Fruit fly (Drosophila melanogaster) whole organism, wandering third instar larva: ENCODE results near the gene CG7556.

Experiments
- Abd-B ChIP-seq: fragments of >200 bp; optimal IDR thresholded peaks from 2 replicates; lab custom pipeline; 2017; ENCODE audit warnings: missing biosample characterization, missing genetic modification characterization
- CG32264 ChIP-seq: fragments of 200-800 bp; sonication (Bioruptor generic); optimal IDR thresholded peaks from 2 replicates; lab custom pipeline; 2016; ENCODE audit warnings: missing biosample characterization, missing genetic modification characterization
- CG9705 ChIP-seq: fragments of 200-800 bp; sonication (Bioruptor generic); optimal IDR thresholded peaks from 2 replicates; lab custom pipeline; 2018; ENCODE audit warnings: missing biosample characterization, mild to moderate bottlenecking, missing genetic modification characterization
- CrebA ChIP-seq: fragments of 200-800 bp; sonication (Bioruptor generic); optimal IDR thresholded peaks from 2 replicates; lab custom pipeline; 2016; ENCODE audit warnings: missing biosample characterization, mild to moderate bottlenecking, missing genetic modification characterization, borderline replicate concordance
- Dfd ChIP-seq: fragments of >200 bp; optimal IDR thresholded peaks from 2 replicates; lab custom pipeline; 2017; ENCODE audit warnings: missing biosample characterization, missing genetic modification characterization
- Dif ChIP-seq: fragments of 200-275, 200-300 bp; sonication (Bioruptor generic); optimal IDR thresholded peaks from 2 replicates; lab custom pipeline; 2018; ENCODE audit warnings: missing biosample characterization, missing genetic modification characterization; ENCODE audit not compliant: partially characterized antibody
- GATAd ChIP-seq: sonication (Bioruptor generic); optimal IDR thresholded peaks from 2 replicates; lab custom pipeline; 2016; ENCODE audit warnings: missing biosample characterization, missing genetic modification characterization
- HLH106 ChIP-seq: fragments of 200-800 bp; optimal IDR thresholded peaks from 3 replicates; lab custom pipeline; 2019; ENCODE audit warnings: missing biosample characterization, mild to moderate bottlenecking, missing genetic modification characterization, moderate library complexity
- Hnf4 ChIP-seq: fragments of 200-800 bp; sonication (Bioruptor generic); optimal IDR thresholded peaks from 2 replicates; lab custom pipeline; 2016; ENCODE audit warnings: missing biosample characterization, mild to moderate bottlenecking, missing genetic modification characterization
- Hr83 ChIP-seq: fragments of 200-300 bp; sonication (Bioruptor generic); optimal IDR thresholded peaks from 2 replicates; lab custom pipeline; 2016; ENCODE audit warnings: missing biosample characterization, mild to moderate bottlenecking, missing genetic modification characterization, moderate library complexity; ENCODE audit not compliant: poor library complexity, severe bottlenecking
- Jra ChIP-seq: sonication (Bioruptor generic); optimal IDR thresholded peaks from 2 replicates; lab custom pipeline; 2016; ENCODE audit warnings: missing biosample characterization, missing genetic modification characterization
- Myc ChIP-seq: fragments of >200 bp; optimal IDR thresholded peaks from 2 replicates; lab custom pipeline; 2017
- OdsH ChIP-seq: fragments of 200-800 bp; sonication (Bioruptor generic); optimal IDR thresholded peaks from 2 replicates; lab custom pipeline; 2016; ENCODE audit warnings: missing biosample characterization, mild to moderate bottlenecking, missing genetic modification characterization
- Rel ChIP-seq, 2 experiments: fragments of 200-800 bp; sonication (Bioruptor generic) in 1 of 2; optimal IDR thresholded peaks; 2 replicates in 1 of 2; 3 replicates in 1 of 2; lab custom pipeline; 2016 to 2019; ENCODE audit warnings: mild to moderate bottlenecking in 2 of 2, missing biosample characterization in 2 of 2, missing genetic modification characterization in 2 of 2, moderate library complexity in 1 of 2
- Sp1 ChIP-seq: fragments of 200-800 bp; sonication (Bioruptor generic); optimal IDR thresholded peaks from 3 replicates; lab custom pipeline; 2019; ENCODE audit warnings: missing biosample characterization, mild to moderate bottlenecking, missing genetic modification characterization, moderate library complexity
- Vsx2 ChIP-seq: fragments of 200-300, 225-300 bp; sonication (Bioruptor generic); optimal IDR thresholded peaks from 2 replicates; lab custom pipeline; 2018; ENCODE audit warnings: missing biosample characterization, missing genetic modification characterization; ENCODE audit not compliant: partially characterized antibody
- br ChIP-seq: fragments of 200-800 bp; sonication (Bioruptor generic); optimal IDR thresholded peaks from 2 replicates; lab custom pipeline; 2016; ENCODE audit warnings: missing biosample characterization, missing genetic modification characterization
- brk ChIP-seq: fragments of 200-800 bp; sonication (Bioruptor generic); optimal IDR thresholded peaks from 2 replicates; lab custom pipeline; 2016; ENCODE audit warnings: missing biosample characterization, mild to moderate bottlenecking, missing genetic modification characterization
- dl ChIP-seq, 2 experiments: fragments of 175-275, 200-275 bp in 1 of 2; fragments of 200-275 bp in 1 of 2; sonication (Bioruptor generic); optimal IDR thresholded peaks; lab custom pipeline; 2018; ENCODE audit warnings: mild to moderate bottlenecking in 2 of 2, missing biosample characterization in 2 of 2, missing genetic modification characterization in 2 of 2, moderate library complexity in 2 of 2; ENCODE audit not compliant: partially characterized antibody in 2 of 2, insufficient read depth in 1 of 2
- dsf ChIP-seq: sonication (Bioruptor generic); optimal IDR thresholded peaks from 2 replicates; lab custom pipeline; 2016; ENCODE audit warnings: missing biosample characterization, missing genetic modification characterization, borderline replicate concordance
- ey ChIP-seq: fragments of 200-800 bp; sonication (Bioruptor generic); optimal IDR thresholded peaks from 2 replicates; lab custom pipeline; 2016; ENCODE audit warnings: missing biosample characterization, missing genetic modification characterization
- foxo ChIP-seq, 2 experiments: fragments of 200-800 bp; sonication (Bioruptor generic); optimal IDR thresholded peaks; 2 replicates in 1 of 2; 3 replicates in 1 of 2; lab custom pipeline; 2016 to 2017; ENCODE audit warnings: missing biosample characterization in 2 of 2, missing genetic modification characterization in 2 of 2
- fru ChIP-seq: fragments of 200-800 bp; sonication (Bioruptor generic); optimal IDR thresholded peaks from 3 replicates; lab custom pipeline; 2016; ENCODE audit warnings: missing biosample characterization, mild to moderate bottlenecking, missing genetic modification characterization
- h ChIP-seq: fragments of 200-800 bp; sonication (Bioruptor generic); optimal IDR thresholded peaks from 3 replicates; lab custom pipeline; 2016; ENCODE audit warnings: missing biosample characterization, mild to moderate bottlenecking, missing genetic modification characterization
- jim ChIP-seq: fragments of 175-275, 200-325 bp; sonication (Bioruptor generic); optimal IDR thresholded peaks from 2 replicates; lab custom pipeline; 2016; ENCODE audit warnings: missing biosample characterization, mild to moderate bottlenecking, missing genetic modification characterization
- psq ChIP-seq: fragments of 200-800 bp; sonication (Bioruptor generic); optimal IDR thresholded peaks from 3 replicates; lab custom pipeline; 2017; ENCODE audit warnings: missing biosample characterization, mild to moderate bottlenecking, missing genetic modification characterization, moderate library complexity
- rgr ChIP-seq: fragments of 200-800 bp; sonication (Bioruptor generic); optimal IDR thresholded peaks from 3 replicates; lab custom pipeline; 2016; ENCODE audit warnings: missing biosample characterization, mild to moderate bottlenecking, missing genetic modification characterization
- sage ChIP-seq: fragments of 200-800 bp; sonication (Bioruptor generic); optimal IDR thresholded peaks from 2 replicates; lab custom pipeline; 2016; ENCODE audit warnings: missing biosample characterization, mild to moderate bottlenecking, missing genetic modification characterization
- usp ChIP-seq: fragments of >200 bp; optimal IDR thresholded peaks from 2 replicates; lab custom pipeline; 2017; ENCODE audit warnings: missing biosample characterization, missing genetic modification characterization
- woc ChIP-seq: sonication (Bioruptor generic); optimal IDR thresholded peaks from 2 replicates; lab custom pipeline; 2016; ENCODE audit warnings: missing biosample characterization, mild to moderate bottlenecking, missing genetic modification characterization

Gene CG7556

DNA sequence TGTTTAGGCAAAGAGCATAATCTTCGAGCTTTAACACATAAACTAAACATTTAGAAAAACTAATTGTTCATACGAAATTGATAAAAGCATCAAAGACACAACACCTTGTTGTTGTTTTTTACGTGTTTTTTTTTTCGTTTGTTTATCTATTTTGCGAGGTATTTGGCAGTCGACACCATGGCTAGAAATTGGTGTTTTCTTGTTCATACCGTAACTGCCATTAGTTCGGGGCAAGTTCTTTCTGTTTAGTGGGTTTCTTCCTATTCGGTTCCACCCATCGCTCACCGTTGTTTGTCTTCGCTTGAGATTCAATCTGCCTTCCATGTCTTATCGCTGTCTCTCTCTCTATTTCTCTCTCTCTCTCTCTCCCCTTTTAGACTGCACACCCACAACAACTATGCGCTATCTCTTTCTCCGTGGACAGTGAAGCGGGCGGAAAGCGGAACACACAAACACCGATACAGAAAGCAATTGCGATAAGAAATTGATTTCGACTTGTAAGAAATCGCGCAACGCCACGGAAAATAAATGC lies 33.1 kb downstream of the CG7556 start:
- TF ChIP-seq Dif (GFP tag; lab: Kevin White, UChicago) (no peak), Hnf4 (GFP tag; lab: Kevin White, UChicago) (no peak), psq (GFP tag; lab: Kevin White, UChicago) (peak; percentile 43), OdsH (GFP tag; lab: Kevin White, UChicago) (peak; percentile 4), fru (GFP tag; lab: Kevin White, UChicago) (peak; percentile 43), CrebA (no peak), woc (GFP tag; lab: Kevin White, UChicago) (peak; percentile 38), Dfd (GFP tag; lab: Kevin White, UChicago) (no peak), rgr (GFP tag; lab: Kevin White, UChicago) (peak; percentile 39), h (peak; percentile 36), CG32264 (GFP tag; lab: Kevin White, UChicago) (no peak), Jra (no peak), Sp1 (GFP tag; lab: Kevin White, UChicago) (no peak), ey (peak; percentile 36), Rel (GFP tag; optimal IDR thresholded peaks at IDR 0.05; lab: Kevin White, UChicago) (no peak), Rel (tag; optimal IDR thresholded peaks at IDR 0.05; lab: Kevin White, UChicago) (peak; percentile 67), foxo (GFP tag; optimal IDR thresholded peaks at IDR 0.05; lab: Kevin White, UChicago) (peak in 1 of 2 experiments; percentile 48)

DNA sequence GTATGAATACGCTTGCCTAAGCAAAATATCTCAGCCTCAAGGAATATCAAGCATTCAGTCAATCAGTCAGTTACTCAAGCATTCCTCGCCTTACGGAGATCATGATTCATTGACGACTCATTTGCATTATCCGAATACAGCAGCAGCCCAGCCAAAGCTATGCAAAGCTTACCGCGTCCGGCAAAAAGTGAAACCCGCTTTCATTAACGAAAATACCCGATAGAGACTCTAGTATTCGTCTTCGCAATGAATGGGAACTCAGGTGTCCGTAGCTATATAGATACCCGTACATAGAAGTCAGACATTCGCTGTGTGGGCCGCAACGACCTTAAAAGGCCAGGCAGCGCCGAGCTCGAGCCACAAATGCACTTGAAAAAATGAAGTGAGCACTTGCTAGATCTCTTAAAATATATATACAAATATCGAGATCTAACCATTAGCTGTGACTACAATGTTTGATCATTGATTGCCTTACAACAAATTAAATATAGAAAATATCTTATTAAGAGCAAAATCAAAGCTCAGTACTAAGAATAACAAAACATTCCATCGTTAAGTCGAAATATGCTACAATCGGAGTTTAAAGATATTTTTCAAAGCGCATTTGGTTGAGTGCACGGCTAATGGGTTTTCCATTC lies 34.7 kb downstream of the CG7556 start:
- TF ChIP-seq HLH106 (tag; lab: Kevin White, UChicago) (no peak), rgr (GFP tag; lab: Kevin White, UChicago) (peak; percentile 15), CrebA (no peak), Abd-B (GFP tag; lab: Kevin White, UChicago) (no peak), woc (GFP tag; lab: Kevin White, UChicago) (no peak), dl (GFP tag; optimal IDR thresholded peaks at IDR 0.05; lab: Kevin White, UChicago; ENCODE audit: insufficient read depth in 1 of 2, partially characterized antibody in 2 of 2) (no peak), h (peak; percentile 22), Sp1 (GFP tag; lab: Kevin White, UChicago) (no peak), fru (GFP tag; lab: Kevin White, UChicago) (peak; percentile 15), jim (no peak), foxo (GFP tag; optimal IDR thresholded peaks at IDR 0.05; lab: Kevin White, UChicago) (peak in 1 of 2 experiments; percentile 5), Rel (GFP tag; optimal IDR thresholded peaks at IDR 0.05; lab: Kevin White, UChicago) (no peak), Rel (tag; optimal IDR thresholded peaks at IDR 0.05; lab: Kevin White, UChicago) (peak; percentile 90)
- TF ChIP-seq, all 38 proteins: peak for 5

DNA sequence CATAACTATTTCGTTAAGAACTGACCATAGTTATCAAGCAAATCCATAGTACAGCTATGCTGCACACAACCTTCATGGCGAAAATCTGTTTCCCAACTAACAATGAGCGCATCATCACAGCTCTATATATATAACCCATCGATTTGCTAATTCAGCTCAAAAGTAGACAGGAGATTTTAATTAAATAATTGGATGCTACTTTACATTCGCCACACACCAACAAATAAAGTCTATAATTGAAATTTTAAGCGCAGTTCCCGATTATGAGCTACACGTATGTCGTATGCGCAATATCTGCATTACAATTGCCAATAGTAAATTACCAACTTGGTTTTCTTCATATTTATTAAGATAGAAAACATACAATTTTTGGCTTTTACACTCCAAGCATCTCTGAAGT lies 43.9 kb downstream of the CG7556 start, which contains the start of gene Obp18a:
TSS of gene Obp18a (minus strand) at position 101 of the 400 bp plus-strand sequence.
- TF ChIP-seq jim (no peak), brk (no peak), Hr83 (no peak), dl (GFP tag; optimal IDR thresholded peaks at IDR 0.05; lab: Kevin White, UChicago; ENCODE audit: insufficient read depth in 1 of 2, partially characterized antibody in 2 of 2) (no peak), psq (GFP tag; lab: Kevin White, UChicago) (no peak), sage (GFP tag; lab: Kevin White, UChicago) (no peak), CG9705 (GFP tag; lab: Kevin White, UChicago) (no peak), fru (GFP tag; lab: Kevin White, UChicago) (no peak), Jra (no peak), br (GFP tag; lab: Kevin White, UChicago) (no peak), Myc (lab: Kevin White, UChicago) (no peak), OdsH (GFP tag; lab: Kevin White, UChicago) (no peak)

DNA sequence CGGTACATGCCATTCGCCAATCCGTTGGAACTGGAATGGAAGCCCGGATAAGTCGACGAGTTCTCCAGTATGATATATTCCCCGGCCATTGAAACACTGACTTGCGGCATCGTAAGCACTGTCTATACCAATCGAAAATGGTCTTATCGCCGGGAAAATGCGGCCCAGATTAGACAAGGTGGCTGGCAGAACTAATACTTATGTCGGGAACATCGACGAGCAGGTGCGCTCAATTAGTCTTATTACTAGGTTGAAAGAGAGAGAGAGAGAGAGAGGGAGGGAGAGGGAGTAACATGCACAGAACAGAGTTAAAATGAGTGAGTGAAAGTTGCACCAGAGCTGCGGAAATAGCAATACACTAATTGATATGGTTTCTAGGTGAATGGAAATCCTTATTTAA lies 52.4 kb downstream of the CG7556 start, which contains the start of gene tgy:
TSS of gene tgy (minus strand) at position 101 of the 400 bp plus-strand sequence.
- no peak for TF ChIP-seq Vsx2 (GFP tag; lab: Kevin White, UChicago)
- TF ChIP-seq fru (GFP tag; lab: Kevin White, UChicago) = peak; percentile 76
- no peak for TF ChIP-seq GATAd (GFP tag; lab: Kevin White, UChicago)
- peak in 1 of 2 experiments; percentile 6 for TF ChIP-seq dl (GFP tag; optimal IDR thresholded peaks at IDR 0.05; lab: Kevin White, UChicago; ENCODE audit: insufficient read depth in 1 of 2, partially characterized antibody in 2 of 2)
- no peak for TF ChIP-seq Rel (GFP tag; optimal IDR thresholded peaks at IDR 0.05; lab: Kevin White, UChicago)
- no peak for TF ChIP-seq Rel (tag; optimal IDR thresholded peaks at IDR 0.05; lab: Kevin White, UChicago)
- no peak for TF ChIP-seq Sp1 (GFP tag; lab: Kevin White, UChicago)
- no peak for TF ChIP-seq dsf (GFP tag; lab: Kevin White, UChicago)
- TF ChIP-seq usp (GFP tag; lab: Kevin White, UChicago) = no peak
- no peak for TF ChIP-seq Jra
- TF ChIP-seq jim = no peak
- TF ChIP-seq br (GFP tag; lab: Kevin White, UChicago) = no peak
- TF ChIP-seq, all 38 proteins: peak for 2
